Worm (Caenorhabditis elegans) whole organism, L1 larva: ENCODE measurements around the gene ttr-37.

Experiments
- dpl-1 ChIP-seq, 3 experiments: fragments of 150-350 bp in 2 of 3; sonication (generic microtip) in 1 of 3; optimal IDR thresholded peaks; 2 replicates each; lab custom pipeline; 2014 to 2017; ENCODE audit warnings: missing biosample characterization in 3 of 3, missing genetic modification characterization in 3 of 3, missing genetic modification reagents in 3 of 3
- lir-3 ChIP-seq: sonication (generic microtip); optimal IDR thresholded peaks from 2 replicates; lab custom pipeline; 2016; ENCODE audit warnings: mild to moderate bottlenecking, missing genetic modification characterization, moderate library complexity, missing compliant biosample characterization; ENCODE audit not compliant: poor library complexity
- unc-62 ChIP-seq: fragments of 150-350 bp; optimal IDR thresholded peaks from 2 replicates; lab custom pipeline; 2014; ENCODE audit warnings: missing biosample characterization, missing genetic modification reagents, missing genetic modification characterization

- TF ChIP-seq dpl-1 (GFP tag; optimal IDR thresholded peaks at IDR 0.05; lab: Kevin White, UChicago) (no peak), unc-62 (GFP tag; lab: Kevin White, UChicago) (no peak), lir-3 (tag; lab: Kevin White, UChicago) (no peak)
Observed at ce11 chrX:1371688-1372087, 34.7 kb upstream of the ttr-37 start, which contains the start of gene fbxa-190.
